Comparison of ENCODE assay signal across 3 fruit fly cellular contexts in the genomic region with DNA sequence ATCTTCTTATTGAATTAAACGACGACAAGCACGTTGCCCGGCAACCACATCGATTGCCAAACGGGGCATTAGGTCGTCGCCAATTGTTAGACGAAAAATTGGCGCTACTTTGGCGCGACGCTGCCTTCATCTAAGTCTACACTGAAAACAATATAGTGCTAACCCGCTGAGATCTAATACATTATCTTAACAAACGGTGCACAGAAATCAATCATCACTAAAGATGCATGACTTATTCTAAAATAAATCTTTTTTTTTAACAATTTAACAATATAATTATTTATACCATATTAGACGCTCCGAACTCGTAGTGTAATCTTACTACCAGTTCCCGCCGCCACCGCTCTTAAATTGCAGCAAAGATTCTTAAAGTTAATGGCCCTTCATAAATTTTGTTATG.
A peak's percentile ranks its signal among the peaks of the same experiment; 100 is the strongest.
TF ChIP-seq lines count a peak whose summit lies in the region.

No protein-coding gene starts in this region.

- no peak for TF ChIP-seq CTCF in whole organism, embryonic (GFP tag; optimal IDR thresholded peaks at IDR 0.05; lab: Kevin White, UChicago)

TF ChIP-seq in whole organism, embryonic, 481 proteins besides CTCF, POLR2A, EP300 and RAD21:
- TF ChIP-seq CG18476 (GFP tag; optimal IDR thresholded peaks at IDR 0.05; lab: Kevin White, UChicago) (no peak), fd96Cb (tag; optimal IDR thresholded peaks at IDR 0.05; lab: Kevin White, UChicago) (no peak), sug (tag; optimal IDR thresholded peaks at IDR 0.05; lab: Kevin White, UChicago) (no peak), gem (tag; optimal IDR thresholded peaks at IDR 0.05; lab: Kevin White, UChicago) (peak; percentile 6), prd (optimal IDR thresholded peaks at IDR 0.05; lab: Kevin White, UChicago) (no peak), prd (GFP tag; IDR thresholded peaks at IDR 0.05; lab: Robert Waterston, UW) (peak; percentile 45; the same call in 1 of the 3 replicates), ci (GFP tag; IDR thresholded peaks at IDR 0.05; lab: Robert Waterston, UW) (no peak), zfh1 (GFP tag; IDR thresholded peaks at IDR 0.05; lab: Robert Waterston, UW) (peak; percentile 6; the same call in 1 of the 3 replicates), zen (tag; optimal IDR thresholded peaks at IDR 0.05; lab: Kevin White, UChicago) (no peak)

TF ChIP-seq in whole organism, prepupa, 60 proteins besides CTCF, POLR2A, EP300 and RAD21:
- TF ChIP-seq Eip75B (GFP tag; optimal IDR thresholded peaks at IDR 0.05; lab: Kevin White, UChicago) (no peak), CG10631 (GFP tag; optimal IDR thresholded peaks at IDR 0.05; lab: Kevin White, UChicago) (peak; percentile 3), eg (GFP tag; IDR thresholded peaks at IDR 0.05; lab: Robert Waterston, UW) (0 out of 3 replicates have a peak, but pooled peaks have one; percentile 36), CG15336 (GFP tag; IDR thresholded peaks at IDR 0.05; lab: Robert Waterston, UW) (0 out of 2 replicates have a peak, but pooled peaks have one; percentile 36), Lpt (GFP tag; optimal IDR thresholded peaks at IDR 0.05; lab: Kevin White, UChicago) (no peak), CG6854 (GFP tag; optimal IDR thresholded peaks at IDR 0.05; lab: Kevin White, UChicago) (no peak), topi (GFP tag; optimal IDR thresholded peaks at IDR 0.05; lab: Kevin White, UChicago) (no peak), CG32006 (GFP tag; optimal IDR thresholded peaks at IDR 0.05; lab: Kevin White, UChicago) (peak; percentile 34), CG8119 (GFP tag; IDR thresholded peaks at IDR 0.05; lab: Robert Waterston, UW) (peak; percentile 34; the same call in 1 of the 3 replicates), ss (GFP tag; optimal IDR thresholded peaks at IDR 0.05; lab: Kevin White, UChicago) (no peak), salr (GFP tag; optimal IDR thresholded peaks at IDR 0.05; lab: Kevin White, UChicago) (no peak), Smox (GFP tag; optimal IDR thresholded peaks at IDR 0.05; lab: Kevin White, UChicago) (no peak), CG16779 (tag; optimal IDR thresholded peaks at IDR 0.05; lab: Kevin White, UChicago) (no peak)

TF ChIP-seq in whole organism, pupa, 21 proteins besides CTCF, POLR2A, EP300 and RAD21:
- TF ChIP-seq CG12605 (GFP tag; IDR thresholded peaks at IDR 0.05; lab: Robert Waterston, UW) (no peak; the same call in 1 of the 2 replicates), CG14655 (GFP tag; optimal IDR thresholded peaks at IDR 0.05; lab: Kevin White, UChicago) (peak; percentile 62), CG8301 (tag; optimal IDR thresholded peaks at IDR 0.05; lab: Kevin White, UChicago) (peak; percentile 54)
